Fruit fly (Drosophila melanogaster) whole organism, embryonic: Measurements from ENCODE around the gene Cpr65Av.
A peak's percentile ranks its signal among the peaks of the same experiment; 100 is the strongest.

ENCODE experiments used
- Adf1 ChIP-seq: fragments of 200-800 bp; sonication (Bioruptor generic); IDR thresholded peaks from 2 replicates; pipeline ENCODE4 v1.3.6; 2022; ENCODE audit warnings: missing biosample characterization, missing genetic modification characterization
- Antp ChIP-seq: fragments of 200-800 bp; sonication (Bioruptor generic); optimal IDR thresholded peaks from 3 replicates; lab custom pipeline; 2016; ENCODE audit warnings: missing biosample characterization, missing genetic modification characterization
- Asciz ChIP-seq: fragments of 200-800 bp; sonication (Bioruptor generic); optimal IDR thresholded peaks from 2 replicates; lab custom pipeline; 2017; ENCODE audit warnings: missing biosample characterization, mild to moderate bottlenecking, missing genetic modification characterization, missing genetic modification reagents
- Atf-2 ChIP-seq: fragments of 200-800 bp; sonication (Bioruptor generic); optimal IDR thresholded peaks from 2 replicates; lab custom pipeline; 2016; ENCODE audit warnings: missing biosample characterization, missing genetic modification characterization
- CG10654 ChIP-seq: fragments of 200-800 bp; sonication (Bioruptor generic); optimal IDR thresholded peaks from 2 replicates; lab custom pipeline; 2016; ENCODE audit warnings: missing biosample characterization, missing genetic modification characterization
- CG15601 ChIP-seq: fragments of 200-800 bp; sonication (Bioruptor generic); optimal IDR thresholded peaks from 3 replicates; lab custom pipeline; 2019; ENCODE audit warnings: missing biosample characterization, mild to moderate bottlenecking, missing genetic modification characterization, moderate library complexity
- CG16813 ChIP-seq: fragments of 200-800 bp; sonication (Bioruptor generic); IDR thresholded peaks from 3 replicates; pipeline ENCODE4 v1.3.6; 2022; ENCODE audit warnings: missing biosample characterization, missing genetic modification characterization; ENCODE audit not compliant: partially characterized antibody
- CG17359 ChIP-seq: fragments of 200-800 bp; sonication (Bioruptor generic); optimal IDR thresholded peaks from 3 replicates; lab custom pipeline; 2018; ENCODE audit warnings: missing biosample characterization, mild to moderate bottlenecking, missing genetic modification characterization, moderate library complexity
- CG2199 ChIP-seq: fragments of 200-800 bp; sonication (Bioruptor generic); IDR thresholded peaks from 3 replicates; pipeline ENCODE4 v1.3.6; 2022; ENCODE audit warnings: missing biosample characterization, missing genetic modification characterization
- CG2202 ChIP-seq: fragments of 200-800 bp; sonication (Bioruptor generic); optimal IDR thresholded peaks from 2 replicates; lab custom pipeline; 2018; ENCODE audit warnings: missing biosample characterization, mild to moderate bottlenecking, missing genetic modification characterization
- CG30020 ChIP-seq: fragments of 200-800 bp; optimal IDR thresholded peaks from 2 replicates; lab custom pipeline; 2019; ENCODE audit warnings: missing biosample characterization, mild to moderate bottlenecking, missing genetic modification characterization, moderate library complexity
- CG31365 ChIP-seq: fragments of 200-800 bp; sonication (Bioruptor generic); optimal IDR thresholded peaks from 2 replicates; lab custom pipeline; 2018; ENCODE audit warnings: missing biosample characterization, mild to moderate bottlenecking, missing genetic modification characterization
- CG43689 ChIP-seq: fragments of 200-800 bp; sonication (Bioruptor generic); IDR thresholded peaks from 2 replicates; pipeline ENCODE4 v1.3.6; 2022; ENCODE audit warnings: missing biosample characterization, missing genetic modification characterization
- CG6683 ChIP-seq: fragments of 200-800 bp; sonication (Bioruptor generic); optimal IDR thresholded peaks from 2 replicates; lab custom pipeline; 2017; ENCODE audit warnings: missing biosample characterization, mild to moderate bottlenecking, missing genetic modification characterization, missing genetic modification reagents
- CG6791 ChIP-seq: fragments of 200-800 bp; sonication (Bioruptor generic); IDR thresholded peaks from 3 replicates; pipeline ENCODE4 v1.3.6; 2022; ENCODE audit warnings: missing biosample characterization, missing genetic modification characterization; ENCODE audit not compliant: partially characterized antibody
- CG7372 ChIP-seq: fragments of 200-800 bp; sonication (Bioruptor generic); IDR thresholded peaks from 2 replicates; pipeline ENCODE4 v1.3.6; 2022; ENCODE audit warnings: missing biosample characterization, missing genetic modification characterization
- CG7786 ChIP-seq: fragments of 200-800 bp; sonication (Bioruptor generic); optimal IDR thresholded peaks from 2 replicates; lab custom pipeline; 2016; ENCODE audit warnings: missing biosample characterization, missing genetic modification characterization
- CHES-1-like ChIP-seq: fragments of 200-800 bp; sonication (Bioruptor generic); optimal IDR thresholded peaks from 2 replicates; lab custom pipeline; 2016; ENCODE audit warnings: missing biosample characterization, missing genetic modification characterization
- CTCF ChIP-seq: fragments of 200-800 bp; sonication (Bioruptor generic); optimal IDR thresholded peaks from 2 replicates; lab custom pipeline; 2017; ENCODE audit warnings: missing biosample characterization, mild to moderate bottlenecking, missing genetic modification characterization, moderate library complexity
- CoRest ChIP-seq: fragments of 200-800 bp; sonication (Bioruptor generic); optimal IDR thresholded peaks from 3 replicates; lab custom pipeline; 2018; ENCODE audit warnings: missing biosample characterization, mild to moderate bottlenecking, missing genetic modification characterization, moderate library complexity
- Dref ChIP-seq: fragments of 200-800 bp; sonication (Bioruptor generic); IDR thresholded peaks from 2 replicates; pipeline ENCODE4 v1.3.6; 2022; ENCODE audit warnings: missing biosample characterization, missing genetic modification characterization
- Gug ChIP-seq: fragments of 200-800 bp; sonication (Bioruptor generic); IDR thresholded peaks from 4 replicates; pipeline ENCODE4 v1.3.6; 2022; ENCODE audit warnings: missing biosample characterization, missing genetic modification characterization
- Hand ChIP-seq: fragments of 200-800 bp; sonication (Bioruptor generic); optimal IDR thresholded peaks from 2 replicates; lab custom pipeline; 2017; ENCODE audit warnings: mild to moderate bottlenecking, missing biosample characterization, missing genetic modification reagents, missing genetic modification characterization
- Hr78 ChIP-seq, 2 experiments: fragments of 200-800 bp in 1 of 2; fragments of >200 bp in 1 of 2; sonication (Bioruptor generic) in 1 of 2; optimal IDR thresholded peaks; 2 replicates each; lab custom pipeline; 2017 to 2019; ENCODE audit warnings: missing biosample characterization in 2 of 2, missing genetic modification characterization in 2 of 2, mild to moderate bottlenecking in 1 of 2, moderate library complexity in 1 of 2
- Lim3 ChIP-seq: fragments of 200-800 bp; sonication (Bioruptor generic); IDR thresholded peaks from 2 replicates; pipeline ENCODE4 v1.3.6; 2022; ENCODE audit warnings: missing biosample characterization, missing genetic modification characterization
- Max ChIP-seq: fragments of 200-800 bp; sonication (Bioruptor generic); optimal IDR thresholded peaks from 2 replicates; lab custom pipeline; 2016; ENCODE audit warnings: missing biosample characterization, mild to moderate bottlenecking, missing genetic modification characterization
- Neu2 ChIP-seq: fragments of 200-800 bp; sonication (Bioruptor generic); optimal IDR thresholded peaks from 3 replicates; lab custom pipeline; 2016; ENCODE audit warnings: missing biosample characterization, missing genetic modification characterization, borderline replicate concordance
- Nf-YA ChIP-seq: fragments of 200-800 bp; sonication (Bioruptor generic); IDR thresholded peaks from 2 replicates; pipeline ENCODE4 v1.3.6; 2022; ENCODE audit warnings: missing biosample characterization, missing genetic modification characterization
- Sry-β ChIP-seq: fragments of 200-800 bp; sonication (Bioruptor generic); optimal IDR thresholded peaks from 2 replicates; lab custom pipeline; 2018; ENCODE audit warnings: missing biosample characterization, mild to moderate bottlenecking, missing genetic modification characterization, moderate library complexity
- Sry-δ ChIP-seq: fragments of 200-800 bp; sonication (Bioruptor generic); optimal IDR thresholded peaks from 2 replicates; lab custom pipeline; 2016; ENCODE audit warnings: missing biosample characterization, missing genetic modification characterization
- abd-A ChIP-seq: fragments of 200-800 bp; sonication (Bioruptor generic); optimal IDR thresholded peaks from 3 replicates; lab custom pipeline; 2019; ENCODE audit warnings: missing biosample characterization, mild to moderate bottlenecking, missing genetic modification characterization, moderate library complexity
- ash1 ChIP-seq: fragments of 200-800 bp; sonication (Bioruptor generic); optimal IDR thresholded peaks from 2 replicates; lab custom pipeline; 2018; ENCODE audit warnings: missing biosample characterization, mild to moderate bottlenecking, missing genetic modification characterization
- bcd ChIP-seq: fragments of 200-800 bp; sonication (Bioruptor generic); optimal IDR thresholded peaks from 2 replicates; lab custom pipeline; 2017; ENCODE audit warnings: missing biosample characterization, mild to moderate bottlenecking, missing genetic modification characterization
- cad ChIP-seq: fragments of >200 bp; optimal IDR thresholded peaks from 2 replicates; lab custom pipeline; 2017; ENCODE audit warnings: missing biosample characterization, missing genetic modification characterization
- chinmo ChIP-seq: fragments of 200-800 bp; sonication (Bioruptor generic); IDR thresholded peaks from 4 replicates; pipeline ENCODE4 v1.3.6; 2022; ENCODE audit warnings: missing biosample characterization, missing genetic modification characterization; ENCODE audit not compliant: partially characterized antibody
- crp ChIP-seq, 2 experiments: fragments of 200-800 bp; sonication (Bioruptor generic); optimal IDR thresholded peaks; 2 replicates in 1 of 2; 3 replicates in 1 of 2; lab custom pipeline; 2017; ENCODE audit warnings: missing biosample characterization in 2 of 2, missing genetic modification characterization in 2 of 2, mild to moderate bottlenecking in 1 of 2, moderate library complexity in 1 of 2
- dmrt99B ChIP-seq: fragments of 200-800 bp; sonication (Bioruptor generic); optimal IDR thresholded peaks from 2 replicates; lab custom pipeline; 2018; ENCODE audit warnings: missing biosample characterization, mild to moderate bottlenecking, missing genetic modification characterization, moderate library complexity
- fd96Cb ChIP-seq: fragments of 200-800 bp; sonication (Bioruptor generic); optimal IDR thresholded peaks from 2 replicates; lab custom pipeline; 2018; ENCODE audit warnings: missing biosample characterization, mild to moderate bottlenecking, missing genetic modification characterization, moderate library complexity
- gcm2 ChIP-seq: fragments of 200-800 bp; sonication (Bioruptor generic); optimal IDR thresholded peaks from 2 replicates; lab custom pipeline; 2016; ENCODE audit warnings: missing biosample characterization, missing genetic modification characterization
- prd ChIP-seq, 3 experiments: fragments of >200 bp in 2 of 3; fragments of 200-800 bp in 1 of 3; sonication (Bioruptor generic) in 1 of 3; optimal IDR thresholded peaks in 2 of 3; IDR thresholded peaks in 1 of 3; 2 replicates in 2 of 3; 3 replicates in 1 of 3; pipeline versions ENCODE4 v1.3.6 to Lab custom; 2017 to 2022; ENCODE audit warnings: missing biosample characterization in 1 of 3, missing genetic modification characterization in 1 of 3
- pros ChIP-seq: fragments of 200-800 bp; sonication (Bioruptor generic); optimal IDR thresholded peaks from 3 replicates; lab custom pipeline; 2019; ENCODE audit warnings: missing biosample characterization, mild to moderate bottlenecking, missing genetic modification characterization, moderate library complexity
- ranshi ChIP-seq: fragments of 200-800 bp; sonication (Bioruptor generic); IDR thresholded peaks from 2 replicates; pipeline ENCODE4 v1.3.6; 2022; ENCODE audit warnings: missing biosample characterization, missing genetic modification characterization
- ro ChIP-seq: fragments of 200-800 bp; sonication (Bioruptor generic); IDR thresholded peaks from 2 replicates; pipeline ENCODE4 v1.3.6; 2022; ENCODE audit warnings: missing biosample characterization, missing genetic modification characterization
- salm ChIP-seq: fragments of 200-800 bp; sonication (Bioruptor generic); optimal IDR thresholded peaks from 2 replicates; lab custom pipeline; 2018; ENCODE audit warnings: missing biosample characterization, mild to moderate bottlenecking, missing genetic modification characterization
- seq ChIP-seq: fragments of 200-800 bp; sonication (Bioruptor generic); IDR thresholded peaks from 2 replicates; pipeline ENCODE4 v1.3.6; 2022; ENCODE audit warnings: missing biosample characterization, missing genetic modification characterization
- slp2 ChIP-seq: fragments of 200-800 bp; sonication (Bioruptor generic); optimal IDR thresholded peaks from 2 replicates; lab custom pipeline; 2016; ENCODE audit warnings: missing biosample characterization, missing genetic modification characterization
- vvl ChIP-seq: fragments of 200-800 bp; sonication (Bioruptor generic); IDR thresholded peaks from 2 replicates; pipeline ENCODE4 v1.3.6; 2022; ENCODE audit warnings: missing biosample characterization, missing genetic modification characterization
- zen ChIP-seq: fragments of 200-800 bp; sonication (Bioruptor generic); optimal IDR thresholded peaks from 3 replicates; lab custom pipeline; 2018; ENCODE audit warnings: missing biosample characterization, mild to moderate bottlenecking, missing genetic modification characterization, moderate library complexity
- zen2 ChIP-seq: fragments of 200-800 bp; sonication (Bioruptor generic); IDR thresholded peaks from 3 replicates; pipeline ENCODE4 v1.3.6; 2022; ENCODE audit warnings: missing biosample characterization, missing genetic modification characterization; ENCODE audit not compliant: partially characterized antibody

Gene Cpr65Av

dm6 chr3L:6184884-6185438 lies 45.2 kb upstream of the Cpr65Av start, which contains the start of the genes D19B and CG43293 (continued):
- TF ChIP-seq CG6791 (GFP tag; lab: Robert Waterston, UW): peak; percentile 59; the same call in 2 of the 3 replicates
- TF ChIP-seq Gug (GFP tag; lab: Robert Waterston, UW): peak; percentile 97
- TF ChIP-seq CG15601 (tag; lab: Kevin White, UChicago): peak; percentile 73
- peak; percentile 90 for TF ChIP-seq ranshi (GFP tag; lab: Robert Waterston, UW)
- TF ChIP-seq Sry-δ (GFP tag; lab: Kevin White, UChicago): peak; percentile 90
- peak; percentile 92 for TF ChIP-seq CG17359 (tag; lab: Kevin White, UChicago)
- TF ChIP-seq ash1 (GFP tag; lab: Kevin White, UChicago): peak; percentile 78
- TF ChIP-seq slp2: peak; percentile 72
- TF ChIP-seq CG16813 (GFP tag; lab: Robert Waterston, UW): peak; percentile 50; the same call in 2 of the 3 replicates
- TF ChIP-seq salm (tag; lab: Kevin White, UChicago): peak; percentile 57
- peak; percentile 80 for TF ChIP-seq Adf1 (GFP tag; lab: Robert Waterston, UW)
- TF ChIP-seq CG2202 (tag; lab: Kevin White, UChicago): peak; percentile 75
- TF ChIP-seq CG7786: peak; percentile 84
- TF ChIP-seq Sry-β (GFP tag; lab: Kevin White, UChicago): peak; percentile 84
- peak; percentile 77 for TF ChIP-seq zen (tag; lab: Kevin White, UChicago)
- peak; percentile 89 for TF ChIP-seq bcd (GFP tag; lab: Kevin White, UChicago)
- peak; percentile 86 for TF ChIP-seq Dref (GFP tag; lab: Robert Waterston, UW)
- no peak for TF ChIP-seq Hr78 (GFP tag; optimal IDR thresholded peaks at IDR 0.05; lab: Kevin White, UChicago)
- TF ChIP-seq CG43689 (GFP tag; lab: Robert Waterston, UW): peak; percentile 70
- peak; percentile 5; the same call in 1 of the 3 replicates for TF ChIP-seq zen2 (GFP tag; lab: Robert Waterston, UW)
- peak; percentile 73 for TF ChIP-seq Atf-2 (GFP tag; lab: Kevin White, UChicago)
- TF ChIP-seq Neu2 (GFP tag; lab: Kevin White, UChicago): peak; percentile 26
- TF ChIP-seq cad (GFP tag; lab: Kevin White, UChicago): no peak
- TF ChIP-seq CG10654 (GFP tag; lab: Kevin White, UChicago): peak; percentile 86
- peak; percentile 62 for TF ChIP-seq Hand (GFP tag; lab: Kevin White, UChicago)
- peak; percentile 77 for TF ChIP-seq ro (GFP tag; lab: Robert Waterston, UW)
- peak; percentile 93 for TF ChIP-seq Antp
- TF ChIP-seq CG6683 (GFP tag; lab: Kevin White, UChicago): peak; percentile 69
- TF ChIP-seq crp (GFP tag; optimal IDR thresholded peaks at IDR 0.05; lab: Kevin White, UChicago): peak in 1 of 2 experiments; percentile 38
- TF ChIP-seq chinmo (GFP tag; lab: Robert Waterston, UW): peak; percentile 98
- peak; percentile 93 for TF ChIP-seq vvl (GFP tag; lab: Robert Waterston, UW)
- peak; percentile 78 for TF ChIP-seq seq (GFP tag; lab: Robert Waterston, UW)
- peak; percentile 78 for TF ChIP-seq Max (GFP tag; lab: Kevin White, UChicago)
- TF ChIP-seq gcm2 (GFP tag; lab: Kevin White, UChicago): peak; percentile 66
- TF ChIP-seq Lim3 (GFP tag; lab: Robert Waterston, UW): peak; percentile 69
- TF ChIP-seq Nf-YA: peak; percentile 70
- no peak for TF ChIP-seq abd-A
- TF ChIP-seq CG2199 (GFP tag; lab: Robert Waterston, UW): peak; percentile 82
- peak; percentile 58 for TF ChIP-seq CG31365 (tag; lab: Kevin White, UChicago)
- TF ChIP-seq dmrt99B (tag; lab: Kevin White, UChicago): peak; percentile 90
- TF ChIP-seq pros (GFP tag; lab: Kevin White, UChicago): no peak
- TF ChIP-seq CHES-1-like (GFP tag; lab: Kevin White, UChicago): peak; percentile 92
- TF ChIP-seq CTCF (GFP tag; lab: Kevin White, UChicago): no peak
- peak; percentile 80 for TF ChIP-seq Asciz (GFP tag; lab: Kevin White, UChicago)
- peak; percentile 53 for TF ChIP-seq CG30020
- TF ChIP-seq prd (optimal IDR thresholded peaks at IDR 0.05; lab: Kevin White, UChicago): no peak
- TF ChIP-seq prd (GFP tag; IDR thresholded peaks at IDR 0.05; lab: Robert Waterston, UW): peak; percentile 94
- peak; percentile 73 for TF ChIP-seq CG7372 (GFP tag; lab: Robert Waterston, UW)
- peak; percentile 83 for TF ChIP-seq CoRest (tag; lab: Kevin White, UChicago)
- TF ChIP-seq fd96Cb (tag; lab: Kevin White, UChicago): peak; percentile 83
